Worm (Caenorhabditis elegans) whole organism, early embryonic: Measurements from ENCODE around the gene wdr-20.

Experiments used
- B0310.2 ChIP-seq: sonication (generic microtip); optimal IDR thresholded peaks from 2 replicates; lab custom pipeline; 2016; ENCODE audit warnings: mild to moderate bottlenecking, missing genetic modification characterization, missing compliant biosample characterization
- F13C5.2 ChIP-seq: sonication (generic microtip); optimal IDR thresholded peaks from 2 replicates; lab custom pipeline; 2017; ENCODE audit warnings: mild to moderate bottlenecking, missing genetic modification characterization, inconsistent platforms, missing compliant biosample characterization
- aly-1 ChIP-seq: sonication (generic microtip); optimal IDR thresholded peaks from 2 replicates; lab custom pipeline; 2016; ENCODE audit warnings: missing genetic modification characterization, missing compliant biosample characterization
- ama-1 ChIP-seq: fragments of 150-350 bp; optimal IDR thresholded peaks from 2 replicates; lab custom pipeline; 2014
- ceh-13 ChIP-seq: fragments of 200-800 bp; sonication (Bioruptor generic); optimal IDR thresholded peaks from 2 replicates; lab custom pipeline; 2018; ENCODE audit warnings: mild to moderate bottlenecking, missing genetic modification characterization, missing compliant biosample characterization
- ceh-36 ChIP-seq: sonication (generic microtip); optimal IDR thresholded peaks from 2 replicates; lab custom pipeline; 2016; ENCODE audit warnings: missing genetic modification characterization, inconsistent platforms, missing compliant biosample characterization
- flt-1 ChIP-seq: fragments of 200-800 bp; sonication (Bioruptor generic); IDR thresholded peaks from 2 replicates; pipeline ENCODE4 v1.3.6; 2022; ENCODE audit warnings: missing genetic modification characterization, missing compliant biosample characterization
- hmbx-1 ChIP-seq: sonication (generic microtip); optimal IDR thresholded peaks from 2 replicates; lab custom pipeline; 2016; ENCODE audit warnings: mild to moderate bottlenecking, missing genetic modification characterization, missing compliant biosample characterization
- hmg-4 ChIP-seq: fragments of 200-800 bp; sonication (Bioruptor generic); optimal IDR thresholded peaks from 2 replicates; lab custom pipeline; 2018; ENCODE audit warnings: mild to moderate bottlenecking, missing genetic modification characterization, missing compliant biosample characterization
- hnd-1 ChIP-seq: sonication (generic microtip); optimal IDR thresholded peaks from 2 replicates; lab custom pipeline; 2016; ENCODE audit warnings: missing genetic modification characterization, missing compliant biosample characterization
- pes-1 ChIP-seq: fragments of 200-800 bp; sonication (Bioruptor generic); IDR thresholded peaks from 2 replicates; pipeline ENCODE4 v1.3.6; 2022; ENCODE audit warnings: missing genetic modification reagents, missing genetic modification characterization, missing compliant biosample characterization
- scrt-1 ChIP-seq: fragments of 200-800 bp; sonication (Bioruptor generic); IDR thresholded peaks from 2 replicates; pipeline ENCODE4 v1.3.6; 2022; ENCODE audit warnings: missing genetic modification characterization, missing compliant biosample characterization
- tbx-37 ChIP-seq: fragments of 200-800 bp; sonication (Bioruptor generic); conservative IDR thresholded peaks from 2 replicates; pipeline ENCODE4 v1.3.6; 2022; ENCODE audit warnings: missing genetic modification reagents, missing genetic modification characterization, missing compliant biosample characterization

- TF ChIP-seq F13C5.2 (tag; lab: Kevin White, UChicago): no peak
- TF ChIP-seq hmg-4 (GFP tag; lab: Kevin White, UChicago): no peak
- TF ChIP-seq ama-1: no peak
- TF ChIP-seq aly-1 (tag; lab: Kevin White, UChicago): no peak
- no peak for TF ChIP-seq scrt-1 (GFP tag; lab: Robert Waterston, UW)
- no peak for TF ChIP-seq ceh-13 (GFP tag; lab: Kevin White, UChicago)
- TF ChIP-seq flt-1 (GFP tag; lab: Robert Waterston, UW): no peak
- TF ChIP-seq B0310.2: no peak
- TF ChIP-seq hnd-1: no peak
- TF ChIP-seq ceh-36 (tag; lab: Kevin White, UChicago): no peak
- TF ChIP-seq pes-1 (GFP tag; lab: Robert Waterston, UW): no peak
- TF ChIP-seq tbx-37 (GFP tag; lab: Robert Waterston, UW): no peak
- no peak for TF ChIP-seq hmbx-1 (tag; lab: Kevin White, UChicago)
These were observed 11.3 kb downstream of the wdr-20 start, which contains the start of gene srxa-19 for ce11 chrV:10122670-10123069.
